Worm (Caenorhabditis elegans) whole organism, midembryonic: Measurements from ENCODE around the gene srw-35.

Source experiments
- T22C8.4 ChIP-seq: fragments of 200-800 bp; sonication (Bioruptor generic); IDR thresholded peaks from 2 replicates; pipeline ENCODE4 v1.3.6; 2022; ENCODE audit warnings: missing genetic modification characterization, missing compliant biosample characterization
- flt-1 ChIP-seq: fragments of 200-800 bp; sonication (Bioruptor generic); IDR thresholded peaks from 2 replicates; pipeline ENCODE4 v1.3.6; 2022; ENCODE audit warnings: missing genetic modification characterization, missing compliant biosample characterization
- tab-1 ChIP-seq: fragments of 200-800 bp; sonication (Bioruptor generic); IDR thresholded peaks from 2 replicates; pipeline ENCODE4 v1.3.6; 2022; ENCODE audit warnings: missing genetic modification characterization, missing compliant biosample characterization

ce11 chrV:16459377-16459776, 12.9 kb upstream of the srw-35 start:
- TF ChIP-seq T22C8.4 (no peak), flt-1 (no peak), tab-1 (no peak)
